Worm (Caenorhabditis elegans) whole organism, young adult: ENCODE results near the gene K11H12.7.

ENCODE experiments used
- C17E4.6 ChIP-seq: fragments of 200-800 bp; sonication (Bioruptor generic); IDR thresholded peaks from 2 replicates; pipeline ENCODE4 v1.3.6; 2022; ENCODE audit warnings: missing genetic modification reagents, missing genetic modification characterization, missing compliant biosample characterization
- F22D6.2 ChIP-seq: sonication (generic microtip); optimal IDR thresholded peaks from 2 replicates; lab custom pipeline; 2016; ENCODE audit warnings: mild to moderate bottlenecking, missing genetic modification characterization, missing compliant biosample characterization
- F23B12.7 ChIP-seq: sonication (generic microtip); optimal IDR thresholded peaks from 2 replicates; lab custom pipeline; 2017; ENCODE audit warnings: missing genetic modification characterization, mild to moderate bottlenecking, missing compliant biosample characterization, antibody characterized with exemption, moderate library complexity; ENCODE audit not compliant: insufficient read depth
- F33H1.4 ChIP-seq: fragments of 200-800 bp; sonication (Bioruptor generic); IDR thresholded peaks from 2 replicates; pipeline ENCODE4 v1.3.6; 2022; ENCODE audit warnings: missing genetic modification reagents, missing genetic modification characterization, missing compliant biosample characterization
- F37B4.10 ChIP-seq: fragments of 200-800 bp; sonication (Bioruptor generic); IDR thresholded peaks from 2 replicates; pipeline ENCODE4 v1.3.6; 2022; ENCODE audit warnings: missing genetic modification characterization, missing compliant biosample characterization
- F49E8.2 ChIP-seq: sonication (generic microtip); optimal IDR thresholded peaks from 3 replicates; lab custom pipeline; 2017; ENCODE audit warnings: missing genetic modification characterization, mild to moderate bottlenecking, missing compliant biosample characterization, antibody characterized with exemption, moderate library complexity; ENCODE audit not compliant: insufficient read depth
- F55B11.4 ChIP-seq: sonication (generic microtip); optimal IDR thresholded peaks from 2 replicates; lab custom pipeline; 2016; ENCODE audit warnings: missing compliant biosample characterization, missing genetic modification characterization, borderline replicate concordance; ENCODE audit not compliant: insufficient read depth
- Y53F4B.3 ChIP-seq: fragments of 200-800 bp; sonication (Bioruptor generic); IDR thresholded peaks from 2 replicates; pipeline ENCODE4 v1.3.6; 2022; ENCODE audit warnings: missing genetic modification reagents, missing genetic modification characterization, missing compliant biosample characterization
- Y79H2A.3 ChIP-seq: fragments of 200-800 bp; sonication (Bioruptor generic); conservative IDR thresholded peaks from 2 replicates; pipeline ENCODE4 v1.3.6; 2022; ENCODE audit warnings: missing genetic modification reagents, missing genetic modification characterization, missing compliant biosample characterization
- Y95B8A.8 ChIP-seq: fragments of 200-800 bp; sonication (Bioruptor generic); IDR thresholded peaks from 2 replicates; pipeline ENCODE4 v1.3.6; 2022; ENCODE audit warnings: missing genetic modification reagents, missing genetic modification characterization, missing compliant biosample characterization
- ama-1 ChIP-seq, 3 experiments: fragments of 150-350 bp in 1 of 3; sonication (generic microtip) in 2 of 3; optimal IDR thresholded peaks; 2 replicates each; lab custom pipeline; 2014 to 2018; ENCODE audit warnings: missing biosample characterization in 2 of 3, missing genetic modification characterization in 2 of 3, missing genetic modification reagents in 2 of 3
- aptf-2 ChIP-seq: fragments of 200-800 bp; sonication (Bioruptor generic); conservative IDR thresholded peaks from 2 replicates; pipeline ENCODE4 v1.3.6; 2022; ENCODE audit warnings: missing genetic modification reagents, missing genetic modification characterization, missing compliant biosample characterization
- athp-1 ChIP-seq: sonication (generic microtip); optimal IDR thresholded peaks from 2 replicates; lab custom pipeline; 2017; ENCODE audit warnings: mild to moderate bottlenecking, missing genetic modification characterization, missing compliant biosample characterization
- attf-5 ChIP-seq: fragments of 200-800 bp; sonication (Bioruptor generic); optimal IDR thresholded peaks from 2 replicates; lab custom pipeline; 2018; ENCODE audit warnings: mild to moderate bottlenecking, missing genetic modification characterization, missing compliant biosample characterization
- bed-2 ChIP-seq: fragments of 200-800 bp; sonication (Bioruptor generic); IDR thresholded peaks from 2 replicates; pipeline ENCODE4 v1.3.6; 2022; ENCODE audit warnings: missing genetic modification reagents, missing genetic modification characterization, missing compliant biosample characterization
- ccch-3 ChIP-seq: fragments of 200-800 bp; sonication (Bioruptor generic); optimal IDR thresholded peaks from 2 replicates; lab custom pipeline; 2018; ENCODE audit warnings: mild to moderate bottlenecking, missing genetic modification characterization, missing compliant biosample characterization
- cebp-1 ChIP-seq, 2 experiments: fragments of 200-800 bp in 1 of 2; sonication (Bioruptor generic) in 1 of 2; sonication (generic microtip) in 1 of 2; IDR thresholded peaks in 1 of 2; optimal IDR thresholded peaks in 1 of 2; 2 replicates each; pipeline versions ENCODE4 v1.3.6 to Lab custom; 2017 to 2022; ENCODE audit warnings: missing compliant biosample characterization in 2 of 2, missing genetic modification characterization in 2 of 2, mild to moderate bottlenecking in 1 of 2, missing genetic modification reagents in 1 of 2, moderate library complexity in 1 of 2
- cebp-2 ChIP-seq: fragments of 200-800 bp; sonication (Bioruptor generic); IDR thresholded peaks from 2 replicates; pipeline ENCODE4 v1.3.6; 2022; ENCODE audit warnings: missing genetic modification characterization, missing compliant biosample characterization
- ceh-58 ChIP-seq: fragments of 200-800 bp; sonication (Bioruptor generic); IDR thresholded peaks from 2 replicates; pipeline ENCODE4 v1.3.6; 2022; ENCODE audit warnings: missing genetic modification characterization, missing compliant biosample characterization
- chd-7 ChIP-seq: sonication (generic microtip); optimal IDR thresholded peaks from 2 replicates; lab custom pipeline; 2016; ENCODE audit warnings: mild to moderate bottlenecking, missing genetic modification characterization, moderate library complexity, missing compliant biosample characterization
- dpff-1 ChIP-seq: sonication (generic microtip); optimal IDR thresholded peaks from 2 replicates; lab custom pipeline; 2017; ENCODE audit warnings: mild to moderate bottlenecking, missing genetic modification characterization, missing compliant biosample characterization
- egrh-3 ChIP-seq: fragments of 200-800 bp; sonication (Bioruptor generic); IDR thresholded peaks from 2 replicates; pipeline ENCODE4 v1.3.6; 2022; ENCODE audit warnings: missing genetic modification reagents, missing genetic modification characterization, missing compliant biosample characterization
- ets-4 ChIP-seq: fragments of 200-800 bp; sonication (Bioruptor generic); optimal IDR thresholded peaks from 2 replicates; lab custom pipeline; 2018; ENCODE audit warnings: mild to moderate bottlenecking, missing genetic modification characterization, missing compliant biosample characterization
- gei-17 ChIP-seq: fragments of 200-800 bp; sonication (Bioruptor generic); optimal IDR thresholded peaks from 2 replicates; lab custom pipeline; 2018; ENCODE audit warnings: mild to moderate bottlenecking, missing genetic modification characterization, missing compliant biosample characterization
- him-1 ChIP-seq: sonication (generic microtip); optimal IDR thresholded peaks from 2 replicates; lab custom pipeline; 2016; ENCODE audit warnings: missing genotype, missing genetic modification reagents, missing genetic modification characterization, missing compliant biosample characterization
- hlh-12 ChIP-seq: sonication (generic microtip); optimal IDR thresholded peaks from 2 replicates; lab custom pipeline; 2016; ENCODE audit warnings: missing genetic modification characterization, missing compliant biosample characterization
- hmg-1.2 ChIP-seq: fragments of 200-800 bp; sonication (Bioruptor generic); IDR thresholded peaks from 2 replicates; pipeline ENCODE4 v1.3.6; 2022; ENCODE audit warnings: missing genetic modification reagents, missing genetic modification characterization, missing compliant biosample characterization
- hmg-20 ChIP-seq: fragments of 200-800 bp; sonication (Bioruptor generic); IDR thresholded peaks from 2 replicates; pipeline ENCODE4 v1.3.6; 2022; ENCODE audit warnings: missing genetic modification reagents, missing genetic modification characterization, missing compliant biosample characterization
- lag-1 ChIP-seq: fragments of 200-800 bp; sonication (Bioruptor generic); IDR thresholded peaks from 2 replicates; pipeline ENCODE4 v1.3.6; 2022; ENCODE audit warnings: missing genetic modification reagents, missing genetic modification characterization, missing compliant biosample characterization
- lir-1 ChIP-seq: fragments of 200-800 bp; sonication (Bioruptor generic); conservative IDR thresholded peaks from 2 replicates; pipeline ENCODE4 v1.3.6; 2022; ENCODE audit warnings: missing genetic modification reagents, missing genetic modification characterization, missing compliant biosample characterization
- mel-28 ChIP-seq: sonication (generic microtip); optimal IDR thresholded peaks from 2 replicates; lab custom pipeline; 2016; ENCODE audit warnings: borderline replicate concordance, mild to moderate bottlenecking, missing genetic modification characterization, missing compliant biosample characterization
- nfya-2 ChIP-seq: fragments of 200-800 bp; sonication (Bioruptor generic); IDR thresholded peaks from 2 replicates; pipeline ENCODE4 v1.3.6; 2022; ENCODE audit warnings: missing genetic modification reagents, missing genetic modification characterization, missing compliant biosample characterization
- nhr-120 ChIP-seq: fragments of 200-800 bp; sonication (Bioruptor generic); IDR thresholded peaks from 2 replicates; pipeline ENCODE4 v1.3.6; 2022; ENCODE audit warnings: missing genetic modification characterization, missing compliant biosample characterization
- nhr-179 ChIP-seq: sonication (generic microtip); optimal IDR thresholded peaks from 2 replicates; lab custom pipeline; 2016; ENCODE audit warnings: mild to moderate bottlenecking, missing genetic modification characterization, missing compliant biosample characterization
- nhr-27 ChIP-seq: fragments of 200-800 bp; sonication (Bioruptor generic); optimal IDR thresholded peaks from 2 replicates; lab custom pipeline; 2018; ENCODE audit warnings: mild to moderate bottlenecking, missing genetic modification characterization, moderate library complexity, missing compliant biosample characterization
- nhr-80 ChIP-seq: sonication (generic microtip); optimal IDR thresholded peaks from 2 replicates; lab custom pipeline; 2016; ENCODE audit warnings: missing genetic modification characterization, missing compliant biosample characterization
- sdz-38 ChIP-seq: sonication (generic microtip); optimal IDR thresholded peaks from 2 replicates; lab custom pipeline; 2016; ENCODE audit warnings: missing genotype, missing genetic modification characterization, missing compliant biosample characterization
- snpc-1.1 ChIP-seq: sonication (generic microtip); optimal IDR thresholded peaks from 2 replicates; lab custom pipeline; 2017; ENCODE audit warnings: missing genetic modification characterization, mild to moderate bottlenecking, missing compliant biosample characterization, antibody characterized with exemption, moderate library complexity, missing genotype, missing genetic modification reagents; ENCODE audit not compliant: insufficient read depth
- snpc-4 ChIP-seq, 5 experiments: fragments of 150-350 bp in 1 of 5; sonication (generic microtip) in 4 of 5; optimal IDR thresholded peaks; 2 replicates each; lab custom pipeline; 2014 to 2018; ENCODE audit warnings: missing genetic modification characterization in 5 of 5, missing biosample characterization in 3 of 5, antibody characterized with exemption in 2 of 5, mild to moderate bottlenecking in 2 of 5, missing compliant biosample characterization in 2 of 5, missing genotype in 2 of 5, moderate library complexity in 2 of 5, missing genetic modification reagents in 1 of 5
- sptf-2 ChIP-seq: fragments of 200-800 bp; sonication (Bioruptor generic); optimal IDR thresholded peaks from 2 replicates; lab custom pipeline; 2018; ENCODE audit warnings: mild to moderate bottlenecking, missing genetic modification characterization, missing compliant biosample characterization
- tbx-9 ChIP-seq: sonication (generic microtip); optimal IDR thresholded peaks from 2 replicates; lab custom pipeline; 2016; ENCODE audit warnings: borderline replicate concordance, missing genetic modification characterization, inconsistent platforms, missing compliant biosample characterization
- unc-62 ChIP-seq: fragments of 150-350 bp; optimal IDR thresholded peaks from 2 replicates; lab custom pipeline; 2014; ENCODE audit warnings: missing biosample characterization, missing genetic modification reagents, missing genetic modification characterization
- ztf-22 ChIP-seq: fragments of 200-800 bp; sonication (Bioruptor generic); optimal IDR thresholded peaks from 2 replicates; lab custom pipeline; 2018; ENCODE audit warnings: mild to moderate bottlenecking, missing genetic modification characterization, moderate library complexity, missing compliant biosample characterization
- ztf-26 ChIP-seq: sonication (generic microtip); optimal IDR thresholded peaks from 2 replicates; lab custom pipeline; 2017; ENCODE audit warnings: missing genetic modification characterization, missing compliant biosample characterization

Gene K11H12.7

DNA sequence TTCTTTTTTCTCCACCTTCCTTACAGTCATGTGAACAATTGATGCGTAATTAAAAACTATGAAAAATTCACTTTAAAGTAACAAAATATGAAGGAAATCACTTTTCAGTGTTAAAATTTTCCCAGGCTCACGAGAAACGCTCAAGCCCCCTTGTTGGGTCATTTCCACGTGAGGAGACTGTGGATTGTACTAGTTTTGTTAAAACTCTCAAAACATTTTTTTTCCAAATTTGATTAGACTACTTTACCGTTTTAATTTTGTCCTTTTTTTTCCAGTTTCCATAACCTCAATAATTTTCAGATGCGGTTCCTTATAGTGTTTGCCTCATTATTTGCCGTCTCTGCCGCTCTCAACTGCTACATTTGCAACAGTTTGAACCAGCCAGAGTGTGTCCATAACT is at the start of gene K11H12.7:
Gene K11H12.7 (plus strand): TSS at position 301 of the 400 bp plus-strand sequence.
- TF ChIP-seq egrh-3 (GFP tag; lab: Robert Waterston, UW) (no peak), ztf-22 (GFP tag; lab: Kevin White, UChicago) (no peak), ama-1 (optimal IDR thresholded peaks at IDR 0.05; lab: Kevin White, UChicago) (no peak), ama-1 (GFP tag; optimal IDR thresholded peaks at IDR 0.05; lab: Kevin White, UChicago) (no peak), chd-7 (tag; lab: Kevin White, UChicago) (no peak), nhr-80 (no peak), sptf-2 (GFP tag; lab: Kevin White, UChicago) (no peak), lag-1 (GFP tag; lab: Robert Waterston, UW) (no peak), hlh-12 (no peak), F49E8.2 (tag; lab: Kevin White, UChicago) (no peak), unc-62 (no peak)
- TF ChIP-seq, all 124 proteins: peak for 0

DNA sequence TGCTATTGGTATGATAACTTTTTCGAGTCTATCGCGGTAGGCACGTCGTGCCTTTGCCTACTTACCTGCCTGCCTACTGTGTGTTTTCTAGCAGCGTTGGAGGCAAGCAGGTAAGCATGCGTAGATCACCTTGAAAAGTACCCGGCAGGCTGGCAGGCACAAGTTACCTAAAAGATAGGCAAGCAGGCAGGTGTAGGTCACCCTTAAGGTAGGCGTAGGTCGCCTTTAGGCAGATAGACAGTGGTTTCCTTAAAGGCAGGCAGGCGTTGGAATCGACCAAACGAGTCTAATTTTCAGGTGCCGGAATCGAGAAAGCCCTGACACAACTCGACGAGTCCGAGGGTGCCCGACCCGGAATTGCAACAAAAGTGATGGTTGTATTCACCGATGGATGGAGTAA is 45.6 kb upstream of the K11H12.7 start:
- TF ChIP-seq cebp-1 (GFP tag; IDR thresholded peaks at IDR 0.05; lab: Robert Waterston, UW) (no peak), cebp-1 (tag; optimal IDR thresholded peaks at IDR 0.05; lab: Kevin White, UChicago) (no peak), chd-7 (tag; lab: Kevin White, UChicago) (no peak), sdz-38 (no peak), bed-2 (GFP tag; lab: Robert Waterston, UW) (no peak), nhr-120 (GFP tag; lab: Robert Waterston, UW) (no peak), him-1 (tag; lab: Kevin White, UChicago) (no peak), aptf-2 (GFP tag; lab: Robert Waterston, UW) (no peak), F22D6.2 (no peak), nfya-2 (GFP tag; lab: Robert Waterston, UW) (no peak), snpc-4 (GFP tag; optimal IDR thresholded peaks at IDR 0.05; lab: Kevin White, UChicago) (no peak), snpc-4 (tag; optimal IDR thresholded peaks at IDR 0.05; lab: Kevin White, UChicago) (no peak), mel-28 (tag; lab: Kevin White, UChicago) (no peak), snpc-1.1 (no peak), F37B4.10 (GFP tag; lab: Robert Waterston, UW) (no peak), attf-5 (GFP tag; lab: Kevin White, UChicago) (no peak)

DNA sequence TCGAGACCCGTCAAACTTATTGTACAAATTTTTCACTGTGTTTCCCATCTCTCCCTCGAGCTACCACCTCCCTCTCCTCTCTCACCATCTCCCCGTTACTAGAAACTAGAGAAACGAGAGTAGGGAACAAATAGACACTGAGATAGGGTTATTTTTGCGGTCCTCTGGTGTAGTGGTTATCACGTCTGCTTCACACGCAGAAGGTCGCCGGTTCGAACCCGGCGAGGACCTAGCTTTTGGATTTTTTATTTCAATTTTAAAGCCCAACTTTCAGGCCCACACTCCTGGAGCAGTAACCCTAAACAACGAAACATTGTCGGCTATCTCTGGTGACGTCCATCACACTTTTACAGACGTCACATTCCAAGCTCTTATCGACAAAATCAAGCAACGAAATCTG is 45.0 kb upstream of the K11H12.7 start:
- no peak for TF ChIP-seq lir-1 (GFP tag; lab: Robert Waterston, UW)
- peak; percentile 42 for TF ChIP-seq chd-7 (tag; lab: Kevin White, UChicago)
- TF ChIP-seq snpc-4 (GFP tag; optimal IDR thresholded peaks at IDR 0.05; lab: Kevin White, UChicago), result peak; percentile 7
- TF ChIP-seq snpc-4 (tag; optimal IDR thresholded peaks at IDR 0.05; lab: Kevin White, UChicago), result peak in 2 of 4 experiments; percentile 35 to 59
- TF ChIP-seq nhr-27 (tag; lab: Kevin White, UChicago), result no peak
- no peak for TF ChIP-seq athp-1
- TF ChIP-seq him-1 (tag; lab: Kevin White, UChicago), result peak; percentile 75
- no peak for TF ChIP-seq Y79H2A.3 (GFP tag; lab: Robert Waterston, UW)
- TF ChIP-seq ztf-22 (GFP tag; lab: Kevin White, UChicago), result no peak
- TF ChIP-seq F23B12.7 (tag; lab: Kevin White, UChicago), result peak; percentile 86
- no peak for TF ChIP-seq Y95B8A.8
- TF ChIP-seq ztf-26, result no peak
- TF ChIP-seq cebp-2 (GFP tag; lab: Robert Waterston, UW), result no peak
- no peak for TF ChIP-seq gei-17 (GFP tag; lab: Kevin White, UChicago)
- no peak for TF ChIP-seq ccch-3
- TF ChIP-seq F55B11.4 (tag; lab: Kevin White, UChicago), result no peak
- TF ChIP-seq ets-4 (GFP tag; lab: Kevin White, UChicago), result no peak
- no peak for TF ChIP-seq tbx-9 (tag; lab: Kevin White, UChicago)
- peak; percentile 70 for TF ChIP-seq hmg-1.2 (GFP tag; lab: Robert Waterston, UW)
- no peak for TF ChIP-seq nhr-179 (tag; lab: Kevin White, UChicago)
- no peak for TF ChIP-seq C17E4.6 (GFP tag; lab: Robert Waterston, UW)
- no peak for TF ChIP-seq ceh-58 (GFP tag; lab: Robert Waterston, UW)
- TF ChIP-seq F33H1.4, result peak; percentile 19; the same call in 1 of the 2 replicates
- peak; percentile 27; the same call in 1 of the 2 replicates for TF ChIP-seq hmg-20 (GFP tag; lab: Robert Waterston, UW)
- TF ChIP-seq Y53F4B.3 (GFP tag; lab: Robert Waterston, UW), result no peak
- no peak for TF ChIP-seq dpff-1 (tag; lab: Kevin White, UChicago)
